Worm (Caenorhabditis elegans) whole organism, L3 larva: ENCODE measurements around the gene pmp-5.

Source experiments
- aly-2 ChIP-seq: fragments of 150-350 bp; optimal IDR thresholded peaks from 2 replicates; lab custom pipeline; 2014; ENCODE audit warnings: missing biosample characterization, missing genetic modification characterization
- ama-1 ChIP-seq: fragments of 150-350 bp; optimal IDR thresholded peaks from 2 replicates; lab custom pipeline; 2018
- ceh-16 ChIP-seq: sonication (generic microtip); optimal IDR thresholded peaks from 2 replicates; lab custom pipeline; 2017; ENCODE audit warnings: missing biosample characterization, missing genetic modification characterization
- ceh-28 ChIP-seq: fragments of 150-350 bp; optimal IDR thresholded peaks from 2 replicates; lab custom pipeline; 2014; ENCODE audit warnings: missing biosample characterization, missing genetic modification reagents, missing genetic modification characterization
- ceh-82 ChIP-seq: fragments of 150-350 bp; optimal IDR thresholded peaks from 2 replicates; lab custom pipeline; 2014; ENCODE audit warnings: missing biosample characterization, missing genetic modification characterization
- daf-12 ChIP-seq: fragments of 150-350 bp; optimal IDR thresholded peaks from 2 replicates; lab custom pipeline; 2014; ENCODE audit warnings: missing biosample characterization, missing genetic modification reagents, missing genetic modification characterization
- egl-27 ChIP-seq: sonication (generic microtip); optimal IDR thresholded peaks from 4 replicates; lab custom pipeline; 2017; ENCODE audit warnings: missing biosample characterization, missing genetic modification reagents, missing genetic modification characterization
- elt-1 ChIP-seq: fragments of 150-350 bp; optimal IDR thresholded peaks from 2 replicates; lab custom pipeline; 2014; ENCODE audit warnings: missing biosample characterization, missing genetic modification characterization
- elt-2 ChIP-seq: sonication (generic microtip); optimal IDR thresholded peaks from 2 replicates; lab custom pipeline; 2016; ENCODE audit warnings: missing genetic modification reagents, mild to moderate bottlenecking, missing genetic modification characterization, missing compliant biosample characterization
- eor-1 ChIP-seq, 2 experiments: fragments of 150-350 bp; optimal IDR thresholded peaks; 2 replicates each; lab custom pipeline; 2014 to 2018; ENCODE audit warnings: missing biosample characterization in 2 of 2, missing genetic modification characterization in 2 of 2
- fkh-10 ChIP-seq: sonication (generic microtip); optimal IDR thresholded peaks from 2 replicates; lab custom pipeline; 2017; ENCODE audit warnings: missing biosample characterization, missing genetic modification reagents, missing genetic modification characterization
- fkh-2 ChIP-seq: fragments of 150-350 bp; optimal IDR thresholded peaks from 2 replicates; lab custom pipeline; 2014; ENCODE audit warnings: missing biosample characterization, missing genetic modification reagents, missing genetic modification characterization
- hmg-11 ChIP-seq: sonication (generic microtip); optimal IDR thresholded peaks from 2 replicates; lab custom pipeline; 2016; ENCODE audit warnings: missing genetic modification characterization, missing compliant biosample characterization
- lin-39 ChIP-seq: fragments of 150-350 bp; optimal IDR thresholded peaks from 2 replicates; lab custom pipeline; 2018; ENCODE audit warnings: missing biosample characterization, missing genetic modification reagents, missing genetic modification characterization
- mml-1 ChIP-seq: fragments of 150-350 bp; sonication (generic microtip); optimal IDR thresholded peaks from 3 replicates; lab custom pipeline; 2014; ENCODE audit warnings: missing biosample characterization, missing genetic modification characterization
- nfya-1 ChIP-seq: sonication (generic microtip); optimal IDR thresholded peaks from 2 replicates; lab custom pipeline; 2017; ENCODE audit warnings: missing genetic modification characterization, mild to moderate bottlenecking, missing compliant biosample characterization, antibody characterized with exemption, moderate library complexity; ENCODE audit not compliant: insufficient read depth
- nhr-11 ChIP-seq: fragments of 150-350 bp; optimal IDR thresholded peaks from 2 replicates; lab custom pipeline; 2014; ENCODE audit warnings: missing biosample characterization, missing genetic modification characterization
- nhr-12 ChIP-seq: fragments of 150-350 bp; optimal IDR thresholded peaks from 2 replicates; lab custom pipeline; 2014; ENCODE audit warnings: missing biosample characterization, missing genetic modification characterization
- nhr-237 ChIP-seq: fragments of 150-350 bp; optimal IDR thresholded peaks from 2 replicates; lab custom pipeline; 2014; ENCODE audit warnings: missing biosample characterization, missing genetic modification characterization
- nhr-25 ChIP-seq: sonication (generic microtip); optimal IDR thresholded peaks from 2 replicates; lab custom pipeline; 2017; ENCODE audit warnings: missing biosample characterization, missing genetic modification characterization
- nhr-28 ChIP-seq: fragments of 150-350 bp; optimal IDR thresholded peaks from 2 replicates; lab custom pipeline; 2014; ENCODE audit warnings: missing biosample characterization, missing genetic modification characterization
- nhr-43 ChIP-seq: sonication (generic microtip); optimal IDR thresholded peaks from 2 replicates; lab custom pipeline; 2016; ENCODE audit warnings: mild to moderate bottlenecking, missing genetic modification characterization, missing compliant biosample characterization; ENCODE audit not compliant: poor library complexity, severe bottlenecking
- nhr-77 ChIP-seq: fragments of 150-350 bp; optimal IDR thresholded peaks from 2 replicates; lab custom pipeline; 2014; ENCODE audit warnings: missing biosample characterization, missing genetic modification characterization
- pha-4 ChIP-seq: fragments of 150-350 bp; optimal IDR thresholded peaks from 2 replicates; lab custom pipeline; 2014; ENCODE audit warnings: missing biosample characterization, missing genetic modification reagents, missing genetic modification characterization
- pqm-1 ChIP-seq: fragments of 150-350 bp; optimal IDR thresholded peaks from 2 replicates; lab custom pipeline; 2017; ENCODE audit warnings: missing biosample characterization, missing genetic modification characterization, inconsistent platforms
- sea-2 ChIP-seq: fragments of 150-350 bp; sonication (generic microtip); optimal IDR thresholded peaks from 4 replicates; lab custom pipeline; 2014; ENCODE audit warnings: missing biosample characterization, missing genetic modification reagents, missing genetic modification characterization
- skn-1 ChIP-seq: fragments of 150-350 bp; optimal IDR thresholded peaks from 2 replicates; lab custom pipeline; 2014; ENCODE audit warnings: missing biosample characterization, missing genetic modification characterization
- tbx-2 ChIP-seq: sonication (generic microtip); optimal IDR thresholded peaks from 2 replicates; lab custom pipeline; 2016; ENCODE audit warnings: mild to moderate bottlenecking, missing genetic modification characterization, missing compliant biosample characterization
- unc-62 ChIP-seq: fragments of 150-350 bp; sonication (generic microtip); optimal IDR thresholded peaks from 4 replicates; lab custom pipeline; 2014; ENCODE audit warnings: missing biosample characterization, missing genetic modification reagents, missing genetic modification characterization
- ztf-11 ChIP-seq: fragments of 150-350 bp; optimal IDR thresholded peaks from 2 replicates; lab custom pipeline; 2014; ENCODE audit warnings: missing biosample characterization, missing genetic modification characterization
- ztf-4 ChIP-seq: fragments of 150-350 bp; optimal IDR thresholded peaks from 2 replicates; lab custom pipeline; 2014; ENCODE audit warnings: missing biosample characterization, missing genetic modification characterization

The pmp-5 gene

DNA sequence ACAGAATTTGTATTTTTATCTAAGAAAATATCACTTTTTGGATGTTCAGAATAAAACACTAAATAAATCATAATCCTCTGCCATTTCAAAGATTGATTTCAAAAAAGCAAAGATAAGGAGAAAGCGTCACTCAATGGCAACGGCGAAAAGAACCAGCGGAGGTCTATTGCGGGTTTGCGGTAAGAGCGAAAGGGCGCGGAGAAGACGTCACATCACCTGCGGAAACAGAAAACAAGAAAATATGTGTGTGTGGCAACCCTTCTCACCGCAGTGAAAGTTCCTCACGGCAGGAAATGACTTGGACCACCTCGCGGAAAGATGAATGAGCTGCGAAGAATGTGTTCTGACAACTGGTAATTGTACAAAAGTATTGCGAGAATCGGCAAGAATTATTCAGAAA is 34.2 kb upstream of the pmp-5 start:
- TF ChIP-seq unc-62 (GFP tag; lab: Kevin White, UChicago): no peak
- no peak for TF ChIP-seq tbx-2 (tag; lab: Kevin White, UChicago)
- no peak for TF ChIP-seq daf-12 (tag; lab: Kevin White, UChicago)
- TF ChIP-seq lin-39 (tag; lab: Kevin White, UChicago): no peak
- no peak for TF ChIP-seq nhr-25 (tag; lab: Kevin White, UChicago)

DNA sequence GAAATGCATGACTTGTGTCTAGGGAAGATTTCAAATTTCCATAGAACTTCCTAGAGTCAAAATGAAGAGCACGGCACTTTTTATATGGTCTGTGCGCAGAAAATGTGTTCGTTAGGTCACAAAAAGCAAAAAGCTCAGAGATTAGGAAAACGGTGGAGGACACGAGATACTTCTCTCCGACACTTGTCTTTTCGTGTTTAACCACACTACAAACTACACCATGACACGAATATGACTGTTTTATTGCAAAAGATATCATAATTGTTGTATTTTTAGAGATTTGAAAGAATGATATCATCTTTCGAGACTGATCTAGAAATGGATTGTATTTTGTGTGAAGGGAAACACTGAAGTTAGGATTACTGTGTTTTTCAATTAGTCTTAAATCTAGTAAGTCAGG is 33.4 kb upstream of the pmp-5 start:
- TF ChIP-seq fkh-10: no peak
- TF ChIP-seq nhr-43 (tag; lab: Kevin White, UChicago): peak; percentile 31
- peak; percentile 1 for TF ChIP-seq nhr-25 (tag; lab: Kevin White, UChicago)

DNA sequence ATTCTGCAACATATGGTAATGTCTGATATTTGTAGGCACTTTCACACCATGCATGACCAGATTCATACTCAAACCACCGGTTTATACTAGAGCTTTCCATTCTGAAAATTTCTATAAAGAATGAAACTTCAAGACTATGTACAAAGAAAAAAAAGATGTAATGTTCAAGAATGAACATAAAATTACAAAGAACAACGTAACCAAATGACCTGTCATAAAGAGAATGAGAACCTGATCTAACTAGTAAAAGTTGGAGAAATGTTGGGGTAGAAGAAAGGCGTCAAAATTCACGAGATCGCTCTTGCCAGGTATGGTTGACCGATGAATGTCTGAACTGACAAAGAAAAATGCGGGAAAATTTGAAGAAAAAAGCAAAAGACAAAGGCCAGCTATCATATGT is 31.9 kb upstream of the pmp-5 start, which contains the start of gene W02F12.2:
Gene W02F12.2 (minus strand): TSS at position 101 of the 400 bp plus-strand sequence.
- TF ChIP-seq tbx-2 (tag; lab: Kevin White, UChicago): no peak
- no peak for TF ChIP-seq skn-1
- no peak for TF ChIP-seq ceh-16
- no peak for TF ChIP-seq ceh-28 (tag; lab: Kevin White, UChicago)
- no peak for TF ChIP-seq nfya-1 (tag; lab: Kevin White, UChicago)
- TF ChIP-seq ama-1 (lab: Kevin White, UChicago): no peak
- no peak for TF ChIP-seq eor-1 (tag; optimal IDR thresholded peaks at IDR 0.05; lab: Kevin White, UChicago)
- TF ChIP-seq sea-2 (GFP tag; lab: Kevin White, UChicago): no peak
- no peak for TF ChIP-seq elt-1 (tag; lab: Kevin White, UChicago)
- TF ChIP-seq nhr-43 (tag; lab: Kevin White, UChicago): no peak
- TF ChIP-seq ztf-11 (tag; lab: Kevin White, UChicago): no peak
- no peak for TF ChIP-seq nhr-12 (tag; lab: Kevin White, UChicago)
- TF ChIP-seq ceh-82 (tag; lab: Kevin White, UChicago): no peak
- no peak for TF ChIP-seq fkh-2 (tag; lab: Kevin White, UChicago)
- no peak for TF ChIP-seq mml-1 (tag; lab: Kevin White, UChicago)
- TF ChIP-seq elt-2 (tag; lab: Kevin White, UChicago): no peak
- no peak for TF ChIP-seq aly-2

DNA sequence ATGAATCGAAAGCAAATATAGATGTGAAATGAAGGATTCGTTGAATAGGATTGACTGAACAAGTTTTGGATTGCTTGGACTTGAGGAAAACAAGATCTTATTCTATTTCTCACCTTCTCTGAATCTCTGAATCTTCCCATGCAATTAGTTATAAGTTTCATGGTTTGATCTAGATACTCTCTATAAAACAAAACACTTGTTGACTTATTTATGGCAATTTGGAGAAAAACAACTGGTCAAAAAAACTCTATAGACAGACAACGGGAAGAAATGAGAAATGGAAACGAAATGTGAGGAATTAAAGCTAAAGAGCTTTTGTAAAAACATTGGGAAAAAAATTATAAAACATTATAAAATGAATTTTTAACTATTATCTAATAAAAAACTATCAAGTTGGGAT is 29.1 kb upstream of the pmp-5 start, which contains the start of gene W02F12.8:
Gene W02F12.8 (minus strand): TSS at position 101 of the 400 bp plus-strand sequence.
- TF ChIP-seq fkh-2 (tag; lab: Kevin White, UChicago) (no peak), nhr-28 (tag; lab: Kevin White, UChicago) (no peak), aly-2 (no peak), egl-27 (tag; lab: Kevin White, UChicago) (no peak), ztf-4 (no peak), ceh-28 (tag; lab: Kevin White, UChicago) (no peak), hmg-11 (tag; lab: Kevin White, UChicago) (no peak), nhr-43 (tag; lab: Kevin White, UChicago) (no peak), nhr-25 (tag; lab: Kevin White, UChicago) (no peak), pha-4 (tag; lab: Kevin White, UChicago) (no peak), ztf-11 (tag; lab: Kevin White, UChicago) (no peak), nhr-11 (tag; lab: Kevin White, UChicago) (no peak), ceh-82 (tag; lab: Kevin White, UChicago) (no peak), nhr-77 (tag; lab: Kevin White, UChicago) (no peak), nhr-237 (no peak)

DNA sequence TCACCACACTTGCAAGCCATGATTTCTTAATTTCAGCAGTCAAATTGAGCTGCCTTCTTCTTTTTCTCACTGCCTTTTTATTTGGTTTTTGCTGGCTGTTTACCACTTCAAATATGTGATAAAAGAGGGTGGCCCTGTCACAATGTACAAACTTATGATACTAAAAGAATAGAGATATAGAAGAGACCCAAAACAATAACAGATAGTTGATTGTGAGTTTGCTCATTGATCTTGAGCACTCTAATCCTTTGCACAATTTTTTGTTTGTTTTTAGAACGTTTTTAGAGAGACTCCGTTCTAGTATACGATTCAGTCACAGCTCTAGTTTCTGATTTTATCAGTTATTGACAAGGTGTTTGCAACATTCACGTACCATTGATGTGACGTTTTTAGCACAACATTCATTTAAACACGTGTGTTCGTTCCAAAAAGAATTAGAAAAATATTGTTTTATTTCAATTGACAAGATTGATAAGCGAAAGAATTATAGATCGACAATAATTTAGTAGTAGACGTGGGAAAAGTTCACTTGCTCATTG is 26.3 kb upstream of the pmp-5 start, which contains the start of gene mtl-1:
Gene mtl-1 (minus strand): TSS at position 51 of the 539 bp plus-strand sequence.
- TF ChIP-seq pqm-1 (tag; lab: Kevin White, UChicago): peak; percentile 84
- TF ChIP-seq elt-2 (tag; lab: Kevin White, UChicago): peak; percentile 53
- no peak for TF ChIP-seq ceh-28 (tag; lab: Kevin White, UChicago)
- TF ChIP-seq ama-1 (lab: Kevin White, UChicago): peak; percentile 8
- peak; percentile 37 for TF ChIP-seq pha-4 (tag; lab: Kevin White, UChicago)
- TF ChIP-seq sea-2 (GFP tag; lab: Kevin White, UChicago): no peak
